Worm (Caenorhabditis elegans) whole organism, L4 larva: ENCODE results near the gene unc-10.

ENCODE experiments used
- F10B5.3 ChIP-seq: sonication (generic microtip); optimal IDR thresholded peaks from 2 replicates; lab custom pipeline; 2016; ENCODE audit warnings: mild to moderate bottlenecking, missing genetic modification characterization, missing compliant biosample characterization
- aly-2 ChIP-seq: sonication (generic microtip); optimal IDR thresholded peaks from 2 replicates; lab custom pipeline; 2018; ENCODE audit warnings: missing biosample characterization, missing genetic modification characterization
- ceh-32 ChIP-seq: sonication (generic microtip); optimal IDR thresholded peaks from 2 replicates; lab custom pipeline; 2016; ENCODE audit warnings: mild to moderate bottlenecking, missing genetic modification characterization, missing compliant biosample characterization; ENCODE audit not compliant: poor library complexity
- ceh-82 ChIP-seq: sonication (generic microtip); optimal IDR thresholded peaks from 2 replicates; lab custom pipeline; 2017; ENCODE audit warnings: missing biosample characterization, missing genetic modification characterization
- ces-1 ChIP-seq: fragments of 150-350 bp; sonication (generic microtip); optimal IDR thresholded peaks from 4 replicates; lab custom pipeline; 2014; ENCODE audit warnings: missing biosample characterization, missing genetic modification reagents, missing genetic modification characterization
- daf-19 ChIP-seq: fragments of 200-800 bp; sonication (Bioruptor generic); conservative IDR thresholded peaks from 2 replicates; pipeline ENCODE4 v1.3.6; 2022; ENCODE audit warnings: missing genetic modification characterization, missing compliant biosample characterization
- egl-27 ChIP-seq: sonication (generic microtip); optimal IDR thresholded peaks from 3 replicates; lab custom pipeline; 2017; ENCODE audit warnings: missing biosample characterization, missing genetic modification reagents, missing genetic modification characterization
- lir-3 ChIP-seq: sonication (generic microtip); optimal IDR thresholded peaks from 2 replicates; lab custom pipeline; 2016; ENCODE audit warnings: mild to moderate bottlenecking, missing genetic modification characterization, missing compliant biosample characterization
- php-3 ChIP-seq: fragments of 200-800 bp; sonication (Bioruptor generic); IDR thresholded peaks from 2 replicates; pipeline ENCODE4 v1.3.6; 2022; ENCODE audit warnings: missing genetic modification reagents, missing genetic modification characterization, missing compliant biosample characterization
- unc-39 ChIP-seq: sonication (generic microtip); optimal IDR thresholded peaks from 2 replicates; lab custom pipeline; 2017; ENCODE audit warnings: missing biosample characterization, missing genetic modification characterization

ce11 chrX:7279671-7280389 is at the start of gene unc-10:
- no peak for TF ChIP-seq php-3 (GFP tag; lab: Robert Waterston, UW)
- TF ChIP-seq aly-2 = no peak
- TF ChIP-seq egl-27 (tag; lab: Kevin White, UChicago) = no peak
- TF ChIP-seq lir-3 (tag; lab: Kevin White, UChicago) = no peak
- no peak for TF ChIP-seq daf-19 (GFP tag; lab: Robert Waterston, UW)
- TF ChIP-seq ceh-32 = no peak
- TF ChIP-seq ceh-82 (tag; lab: Kevin White, UChicago) = no peak
- no peak for TF ChIP-seq F10B5.3 (tag; lab: Kevin White, UChicago)
- no peak for TF ChIP-seq unc-39
- no peak for TF ChIP-seq ces-1 (GFP tag; lab: Kevin White, UChicago)
